Fruit fly (Drosophila melanogaster): ENCODE measurements around the gene Nrg.

Gene Nrg

dm6 chrX:8468962-8469459, 48.2 kb upstream of the Nrg start, which contains the start of gene CG12116:
CG12116 (minus strand) TSS chrX:8469012.
- TF ChIP-seq Pdp1 (GFP tag; optimal IDR thresholded peaks at IDR 0.05) (peak in 1 of 2 experiments; percentile 24), sug (tag; optimal IDR thresholded peaks at IDR 0.05) (peak; percentile 25), Scr (GFP tag; IDR thresholded peaks at IDR 0.05; ENCODE audit: partially characterized antibody) (no peak)

- TF ChIP-seq Pdp1 (GFP tag; optimal IDR thresholded peaks at IDR 0.05) (peak in 1 of 2 experiments; percentile 68), wor (GFP tag; IDR thresholded peaks at IDR 0.05) (no peak)
Measured at dm6 chrX:8469606-8470005, 47.6 kb upstream of the Nrg start.

- TF ChIP-seq CG9727 (GFP tag; optimal IDR thresholded peaks at IDR 0.05) = no peak
- no peak for TF ChIP-seq Hey (tag; optimal IDR thresholded peaks at IDR 0.05)
- TF ChIP-seq CG2116 (GFP tag; optimal IDR thresholded peaks at IDR 0.05) = no peak
- TF ChIP-seq fd102C (GFP tag; optimal IDR thresholded peaks at IDR 0.05) = no peak
- no peak for TF ChIP-seq stc (GFP tag; IDR thresholded peaks at IDR 0.05)
- TF ChIP-seq CG8281 (tag; optimal IDR thresholded peaks at IDR 0.05) = no peak
- TF ChIP-seq CG4424 (GFP tag; optimal IDR thresholded peaks at IDR 0.05) = no peak
- no peak for TF ChIP-seq CkIIα-i1 (GFP tag; IDR thresholded peaks at IDR 0.05)
- no peak for TF ChIP-seq ftz-f1 (GFP tag; optimal IDR thresholded peaks at IDR 0.05)
- TF ChIP-seq fd96Cb (tag; optimal IDR thresholded peaks at IDR 0.05) = no peak
- TF ChIP-seq gem (tag; optimal IDR thresholded peaks at IDR 0.05) = no peak
- no peak for TF ChIP-seq Hr39 (optimal IDR thresholded peaks at IDR 0.05)
- no peak for TF ChIP-seq Spps (tag; optimal IDR thresholded peaks at IDR 0.05)
- TF ChIP-seq Nf-YC (tag; optimal IDR thresholded peaks at IDR 0.05) = no peak
- no peak for TF ChIP-seq tx (GFP tag; optimal IDR thresholded peaks at IDR 0.05)
- TF ChIP-seq pzg (GFP tag; optimal IDR thresholded peaks at IDR 0.05) = no peak
Measured at dm6 chrX:8470588-8470987, 46.6 kb upstream of the Nrg start, which contains the start of gene Cp7Fa. Cp7Fa (plus strand) TSS chrX:8470888.

- TF ChIP-seq CG6791 (GFP tag; IDR thresholded peaks at IDR 0.05; ENCODE audit: partially characterized antibody) (no peak), B-H1 (GFP tag; IDR thresholded peaks at IDR 0.05) (no peak), TFAM (GFP tag; optimal IDR thresholded peaks at IDR 0.05) (no peak), CG12942 (GFP tag; optimal IDR thresholded peaks at IDR 0.05) (no peak), Hr78 (GFP tag; optimal IDR thresholded peaks at IDR 0.05) (no peak), cas (GFP tag; IDR thresholded peaks at IDR 0.05) (no peak), CG15514 (GFP tag; optimal IDR thresholded peaks at IDR 0.05) (no peak), zfh1 (GFP tag; IDR thresholded peaks at IDR 0.05) (no peak), chinmo (GFP tag; IDR thresholded peaks at IDR 0.05; ENCODE audit: partially characterized antibody) (no peak), Hand (GFP tag; optimal IDR thresholded peaks at IDR 0.05) (no peak), PHDP (tag; optimal IDR thresholded peaks at IDR 0.05) (no peak), CG10565 (GFP tag; optimal IDR thresholded peaks at IDR 0.05) (no peak), CG9215 (GFP tag; IDR thresholded peaks at IDR 0.05) (no peak), luna (GFP tag; optimal IDR thresholded peaks at IDR 0.05) (no peak), CG13624 (GFP tag; optimal IDR thresholded peaks at IDR 0.05) (no peak)
Measured at dm6 chrX:8473339-8473887, 43.8 kb upstream of the Nrg start, which contains the start of gene Cp7Fb. Cp7Fb (plus strand) TSS chrX:8473837.
